Worm (Caenorhabditis elegans) whole organism, L4 larva: Measurements from ENCODE around the gene F18E9.7.

Experiments
- F26F4.8 ChIP-seq: fragments of 200-800 bp; sonication (Bioruptor generic); conservative IDR thresholded peaks from 2 replicates; pipeline ENCODE4 v1.3.6; 2022; ENCODE audit warnings: missing genetic modification characterization, missing compliant biosample characterization
- F37D6.2 ChIP-seq: sonication (generic microtip); optimal IDR thresholded peaks from 2 replicates; lab custom pipeline; 2016; ENCODE audit warnings: mild to moderate bottlenecking, missing genetic modification characterization, missing compliant biosample characterization
- F44E2.7 ChIP-seq: fragments of 200-800 bp; sonication (Bioruptor generic); IDR thresholded peaks from 2 replicates; pipeline ENCODE4 v2.1.2; 2022; ENCODE audit warnings: missing genetic modification characterization, missing compliant biosample characterization
- F49E8.2 ChIP-seq: sonication (generic microtip); optimal IDR thresholded peaks from 2 replicates; lab custom pipeline; 2016; ENCODE audit warnings: missing compliant biosample characterization, mild to moderate bottlenecking, missing genetic modification characterization, borderline replicate concordance
- R02D3.7 ChIP-seq: fragments of 150-350 bp; sonication (generic microtip); optimal IDR thresholded peaks from 3 replicates; lab custom pipeline; 2014; ENCODE audit warnings: missing biosample characterization, missing genetic modification characterization
- Y105C5A.15 ChIP-seq: fragments of 200-800 bp; sonication (Bioruptor generic); IDR thresholded peaks from 2 replicates; pipeline ENCODE4 v1.3.6; 2022; ENCODE audit warnings: missing genetic modification characterization, missing compliant biosample characterization
- Y75B8A.6 ChIP-seq: fragments of 200-800 bp; sonication (Bioruptor generic); IDR thresholded peaks from 2 replicates; pipeline ENCODE4 v1.3.6; 2022; ENCODE audit warnings: missing genetic modification reagents, missing genetic modification characterization, missing compliant biosample characterization
- ZK337.2 ChIP-seq: fragments of 200-800 bp; sonication (Bioruptor generic); IDR thresholded peaks from 2 replicates; pipeline ENCODE4 v1.3.6; 2022; ENCODE audit warnings: missing genetic modification reagents, missing genetic modification characterization, missing compliant biosample characterization
- aha-1 ChIP-seq: fragments of 150-350 bp; peaks from one replicate; lab custom pipeline; 2014; ENCODE audit warnings: missing biosample characterization, missing genetic modification characterization
- ama-1 ChIP-seq: fragments of 150-350 bp; optimal IDR thresholded peaks from 2 replicates; lab custom pipeline; 2014; ENCODE audit warnings: inconsistent platforms, mixed read lengths
- attf-4 ChIP-seq: sonication (generic microtip); optimal IDR thresholded peaks from 3 replicates; lab custom pipeline; 2017; ENCODE audit warnings: missing biosample characterization, missing genetic modification characterization
- ceh-20 ChIP-seq: fragments of 200-800 bp; sonication (Bioruptor generic); IDR thresholded peaks from 2 replicates; pipeline ENCODE4 v1.3.6; 2022; ENCODE audit warnings: missing genetic modification reagents, missing genetic modification characterization, missing compliant biosample characterization
- ceh-32 ChIP-seq: sonication (generic microtip); optimal IDR thresholded peaks from 2 replicates; lab custom pipeline; 2016; ENCODE audit warnings: mild to moderate bottlenecking, missing genetic modification characterization, missing compliant biosample characterization; ENCODE audit not compliant: poor library complexity
- ces-1 ChIP-seq: fragments of 150-350 bp; sonication (generic microtip); optimal IDR thresholded peaks from 4 replicates; lab custom pipeline; 2014; ENCODE audit warnings: missing biosample characterization, missing genetic modification reagents, missing genetic modification characterization
- cey-2 ChIP-seq: sonication (generic microtip); optimal IDR thresholded peaks from 3 replicates; lab custom pipeline; 2017; ENCODE audit warnings: missing genetic modification characterization, mild to moderate bottlenecking, missing compliant biosample characterization, antibody characterized with exemption, borderline replicate concordance; ENCODE audit not compliant: insufficient read depth
- daf-16 ChIP-seq, 3 experiments: sonication (generic microtip); optimal IDR thresholded peaks; 2 replicates each; lab custom pipeline; 2016 to 2017; ENCODE audit warnings: missing genetic modification characterization in 3 of 3, missing genetic modification reagents in 3 of 3, mild to moderate bottlenecking in 2 of 3, missing compliant biosample characterization in 2 of 3, missing biosample characterization in 1 of 3, moderate library complexity in 1 of 3
- dmd-6 ChIP-seq: fragments of 200-800 bp; sonication (Bioruptor generic); IDR thresholded peaks from 2 replicates; pipeline ENCODE4 v1.3.6; 2022; ENCODE audit warnings: missing genetic modification reagents, missing genetic modification characterization, missing compliant biosample characterization
- dmd-9 ChIP-seq: fragments of 200-800 bp; sonication (Bioruptor generic); IDR thresholded peaks from 2 replicates; pipeline ENCODE4 v1.3.6; 2022; ENCODE audit warnings: missing genetic modification reagents, missing genetic modification characterization, missing compliant biosample characterization
- dve-1 ChIP-seq: sonication (generic microtip); optimal IDR thresholded peaks from 2 replicates; lab custom pipeline; 2017; ENCODE audit warnings: antibody characterized with exemption, mild to moderate bottlenecking, missing genetic modification characterization, missing compliant biosample characterization; ENCODE audit not compliant: insufficient read depth
- fkh-10 ChIP-seq: fragments of 150-350 bp; optimal IDR thresholded peaks from 2 replicates; lab custom pipeline; 2014; ENCODE audit warnings: missing biosample characterization, missing genetic modification reagents, missing genetic modification characterization
- gei-8 ChIP-seq: fragments of 200-800 bp; sonication (Bioruptor generic); optimal IDR thresholded peaks from 2 replicates; lab custom pipeline; 2018; ENCODE audit warnings: mild to moderate bottlenecking, missing genetic modification characterization, missing compliant biosample characterization
- hif-1 ChIP-seq, 2 experiments: sonication (generic microtip); optimal IDR thresholded peaks; 2 replicates each; lab custom pipeline; 2016 to 2017; ENCODE audit warnings: missing compliant biosample characterization in 2 of 2, missing genetic modification characterization in 2 of 2, missing genetic modification reagents in 2 of 2, missing genotype in 2 of 2, mild to moderate bottlenecking in 1 of 2
- hlh-11 ChIP-seq: fragments of 200-800 bp; sonication (Bioruptor generic); optimal IDR thresholded peaks from 2 replicates; lab custom pipeline; 2018; ENCODE audit warnings: mild to moderate bottlenecking, missing genetic modification characterization, missing compliant biosample characterization
- hlh-30 ChIP-seq: sonication (generic microtip); optimal IDR thresholded peaks from 2 replicates; lab custom pipeline; 2017; ENCODE audit warnings: antibody characterized with exemption, mild to moderate bottlenecking, missing genetic modification characterization, missing compliant biosample characterization; ENCODE audit not compliant: insufficient read depth
- hmg-1.1 ChIP-seq: fragments of 200-800 bp; sonication (Bioruptor generic); IDR thresholded peaks from 2 replicates; pipeline ENCODE4 v1.3.6; 2022; ENCODE audit warnings: missing genetic modification reagents, missing genetic modification characterization, missing compliant biosample characterization
- lim-7 ChIP-seq: fragments of 200-800 bp; sonication (Bioruptor generic); IDR thresholded peaks from 2 replicates; pipeline ENCODE4 v1.3.6; 2022; ENCODE audit warnings: missing genetic modification characterization, missing compliant biosample characterization
- lin-15B ChIP-seq: fragments of 150-350 bp; sonication (generic microtip); optimal IDR thresholded peaks from 3 replicates; lab custom pipeline; 2014; ENCODE audit warnings: missing biosample characterization, missing genetic modification characterization
- lin-39 ChIP-seq: fragments of 150-350 bp; optimal IDR thresholded peaks from 2 replicates; lab custom pipeline; 2014; ENCODE audit warnings: missing biosample characterization, missing genetic modification reagents, missing genetic modification characterization
- lir-3 ChIP-seq: sonication (generic microtip); optimal IDR thresholded peaks from 2 replicates; lab custom pipeline; 2016; ENCODE audit warnings: mild to moderate bottlenecking, missing genetic modification characterization, missing compliant biosample characterization
- lsy-2 ChIP-seq, 2 experiments: fragments of 150-350 bp in 1 of 2; sonication (generic microtip) in 1 of 2; optimal IDR thresholded peaks; 2 replicates each; lab custom pipeline; 2014 to 2017; ENCODE audit warnings: missing biosample characterization in 2 of 2, missing genetic modification characterization in 2 of 2
- mdl-1 ChIP-seq, 2 experiments: fragments of 150-350 bp in 1 of 2; sonication (generic microtip) in 1 of 2; optimal IDR thresholded peaks; 2 replicates each; lab custom pipeline; 2014 to 2017; ENCODE audit warnings: missing biosample characterization in 2 of 2, missing genetic modification characterization in 2 of 2
- mes-2 ChIP-seq: sonication (generic microtip); optimal IDR thresholded peaks from 2 replicates; lab custom pipeline; 2016; ENCODE audit warnings: missing genotype, mild to moderate bottlenecking, missing genetic modification characterization, missing compliant biosample characterization; ENCODE audit not compliant: poor library complexity, severe bottlenecking
- mxl-3 ChIP-seq: fragments of 200-800 bp; sonication (Bioruptor generic); optimal IDR thresholded peaks from 2 replicates; lab custom pipeline; 2018; ENCODE audit warnings: mild to moderate bottlenecking, missing genetic modification characterization, missing compliant biosample characterization
- nhr-237 ChIP-seq: sonication (generic microtip); optimal IDR thresholded peaks from 2 replicates; lab custom pipeline; 2017; ENCODE audit warnings: missing biosample characterization, missing genetic modification characterization
- nhr-76 ChIP-seq: fragments of 150-350 bp; optimal IDR thresholded peaks from 2 replicates; lab custom pipeline; 2014; ENCODE audit warnings: missing biosample characterization, missing genetic modification characterization
- nhr-77 ChIP-seq: fragments of 150-350 bp; optimal IDR thresholded peaks from 2 replicates; lab custom pipeline; 2014; ENCODE audit warnings: missing biosample characterization, missing genetic modification characterization
- pha-4 ChIP-seq, 2 experiments: fragments of 150-350 bp in 1 of 2; fragments of 200-800 bp in 1 of 2; sonication (Bioruptor generic) in 1 of 2; IDR thresholded peaks in 1 of 2; optimal IDR thresholded peaks in 1 of 2; 2 replicates each; pipeline versions ENCODE4 v1.3.6 to Lab custom; 2014 to 2022; ENCODE audit warnings: missing genetic modification characterization in 2 of 2, missing genetic modification reagents in 2 of 2, missing biosample characterization in 1 of 2, missing compliant biosample characterization in 1 of 2
- php-3 ChIP-seq: fragments of 200-800 bp; sonication (Bioruptor generic); IDR thresholded peaks from 2 replicates; pipeline ENCODE4 v1.3.6; 2022; ENCODE audit warnings: missing genetic modification reagents, missing genetic modification characterization, missing compliant biosample characterization
- pqm-1 ChIP-seq: sonication (generic microtip); optimal IDR thresholded peaks from 2 replicates; lab custom pipeline; 2017; ENCODE audit warnings: missing biosample characterization, missing genetic modification characterization
- rbr-2 ChIP-seq: sonication (generic microtip); optimal IDR thresholded peaks from 2 replicates; lab custom pipeline; 2016; ENCODE audit warnings: missing genotype, missing genetic modification characterization, missing compliant biosample characterization
- saeg-2 ChIP-seq: fragments of 200-800 bp; sonication (Bioruptor generic); IDR thresholded peaks from 2 replicates; pipeline ENCODE4 v1.3.6; 2022; ENCODE audit warnings: missing genetic modification reagents, missing genetic modification characterization, missing compliant biosample characterization
- set-16 ChIP-seq: fragments of 200-800 bp; sonication (Bioruptor generic); IDR thresholded peaks from 2 replicates; pipeline ENCODE4 v1.3.6; 2022; ENCODE audit warnings: missing genetic modification reagents, missing genetic modification characterization, missing compliant biosample characterization
- snpc-4 ChIP-seq: fragments of 150-350 bp; optimal IDR thresholded peaks from 2 replicates; lab custom pipeline; 2014; ENCODE audit warnings: missing biosample characterization, missing genetic modification characterization
- spr-1 ChIP-seq: sonication (generic microtip); optimal IDR thresholded peaks from 2 replicates; lab custom pipeline; 2016; ENCODE audit warnings: mild to moderate bottlenecking, missing genetic modification characterization, missing compliant biosample characterization
- unc-62 ChIP-seq, 3 experiments: fragments of 150-350 bp in 1 of 3; sonication (generic microtip); optimal IDR thresholded peaks in 2 of 3; peaks in 1 of 3; 1 replicate in 1 of 3; 2 replicates in 2 of 3; lab custom pipeline; 2014 to 2017; ENCODE audit warnings: missing biosample characterization in 3 of 3, missing genetic modification characterization in 3 of 3, missing genetic modification reagents in 3 of 3, missing genotype in 1 of 3
- vab-7 ChIP-seq: fragments of 200-800 bp; sonication (Bioruptor generic); IDR thresholded peaks from 2 replicates; pipeline ENCODE4 v1.3.6; 2022; ENCODE audit warnings: missing genetic modification reagents, missing genetic modification characterization, missing compliant biosample characterization
- zip-11 ChIP-seq: fragments of 200-800 bp; sonication (Bioruptor generic); IDR thresholded peaks from 2 replicates; pipeline ENCODE4 v1.3.6; 2022; ENCODE audit warnings: missing genetic modification characterization, missing compliant biosample characterization
- zip-2 ChIP-seq: fragments of 150-350 bp; optimal IDR thresholded peaks from 2 replicates; lab custom pipeline; 2014; ENCODE audit warnings: missing biosample characterization, missing genetic modification characterization

F18E9.7 gene

ce11 chrX:8565810-8566416 is 31.6 kb downstream of the F18E9.7 start:
- TF ChIP-seq ces-1 (GFP tag; lab: Kevin White, UChicago) (no peak), zip-11 (GFP tag; lab: Robert Waterston, UW) (no peak), ceh-32 (tag; lab: Kevin White, UChicago) (no peak), ZK337.2 (GFP tag; lab: Robert Waterston, UW) (no peak), spr-1 (no peak), F26F4.8 (GFP tag; lab: Robert Waterston, UW) (no peak), snpc-4 (tag; lab: Kevin White, UChicago) (no peak), F37D6.2 (peak; percentile 25), set-16 (GFP tag; lab: Robert Waterston, UW) (no peak), mes-2 (tag; lab: Kevin White, UChicago) (peak; percentile 23), R02D3.7 (tag; lab: Kevin White, UChicago) (no peak), lin-15B (tag; lab: Kevin White, UChicago) (no peak), unc-62 (GFP tag; optimal IDR thresholded peaks at IDR 0.05 in 1 of 2; lab: Kevin White, UChicago) (peak in 1 of 2 experiments; percentile 98), unc-62 (tag; optimal IDR thresholded peaks at IDR 0.05; lab: Kevin White, UChicago) (no peak), pha-4 (GFP tag; IDR thresholded peaks at IDR 0.05; lab: Robert Waterston, UW) (no peak), pha-4 (tag; optimal IDR thresholded peaks at IDR 0.05; lab: Kevin White, UChicago) (no peak), zip-2 (tag; lab: Kevin White, UChicago) (no peak), saeg-2 (GFP tag; lab: Robert Waterston, UW) (no peak), F49E8.2 (tag; lab: Kevin White, UChicago) (no peak), gei-8 (GFP tag; lab: Kevin White, UChicago) (no peak), daf-16 (GFP tag; optimal IDR thresholded peaks at IDR 0.05; lab: Kevin White, UChicago) (no peak), daf-16 (tag; optimal IDR thresholded peaks at IDR 0.05; lab: Kevin White, UChicago) (peak; percentile 2), hmg-1.1 (0 out of 2 replicates have a peak, but pooled peaks have one; percentile 8), fkh-10 (peak; percentile 21), hlh-30 (tag; lab: Kevin White, UChicago) (peak; percentile 36), dmd-9 (GFP tag; lab: Robert Waterston, UW) (no peak), Y105C5A.15 (GFP tag; lab: Robert Waterston, UW) (no peak), rbr-2 (tag; lab: Kevin White, UChicago) (no peak), nhr-77 (tag; lab: Kevin White, UChicago) (no peak), ceh-20 (no peak), lsy-2 (tag; optimal IDR thresholded peaks at IDR 0.05; lab: Kevin White, UChicago) (peak in 1 of 2 experiments; percentile 14), lin-39 (no peak), ama-1 (lab: Kevin White, UChicago) (no peak), mxl-3 (GFP tag; lab: Kevin White, UChicago) (peak; percentile 44), hif-1 (tag; optimal IDR thresholded peaks at IDR 0.05; lab: Kevin White, UChicago) (peak in 1 of 2 experiments; percentile 25), aha-1 (peak; percentile 94), dve-1 (tag; lab: Kevin White, UChicago) (no peak), attf-4 (no peak), nhr-237 (tag; lab: Kevin White, UChicago) (no peak), lim-7 (GFP tag; lab: Robert Waterston, UW) (no peak), hlh-11 (tag; lab: Kevin White, UChicago) (peak; percentile 57), php-3 (no peak), dmd-6 (GFP tag; lab: Robert Waterston, UW) (no peak), Y75B8A.6 (GFP tag; lab: Robert Waterston, UW) (no peak), F44E2.7 (GFP tag; lab: Robert Waterston, UW) (no peak), lir-3 (tag; lab: Kevin White, UChicago) (no peak), cey-2 (tag; lab: Kevin White, UChicago) (no peak), nhr-76 (tag; lab: Kevin White, UChicago) (no peak), vab-7 (GFP tag; lab: Robert Waterston, UW) (no peak), mdl-1 (tag; optimal IDR thresholded peaks at IDR 0.05; lab: Kevin White, UChicago) (peak; percentile 36 to 83), pqm-1 (no peak)
